Fruit fly (Drosophila melanogaster): Measurements from ENCODE around the gene GlcAT-S.
A peak's percentile ranks its signal among the peaks of the same experiment; 100 is the strongest.

Gene GlcAT-S

DNA sequence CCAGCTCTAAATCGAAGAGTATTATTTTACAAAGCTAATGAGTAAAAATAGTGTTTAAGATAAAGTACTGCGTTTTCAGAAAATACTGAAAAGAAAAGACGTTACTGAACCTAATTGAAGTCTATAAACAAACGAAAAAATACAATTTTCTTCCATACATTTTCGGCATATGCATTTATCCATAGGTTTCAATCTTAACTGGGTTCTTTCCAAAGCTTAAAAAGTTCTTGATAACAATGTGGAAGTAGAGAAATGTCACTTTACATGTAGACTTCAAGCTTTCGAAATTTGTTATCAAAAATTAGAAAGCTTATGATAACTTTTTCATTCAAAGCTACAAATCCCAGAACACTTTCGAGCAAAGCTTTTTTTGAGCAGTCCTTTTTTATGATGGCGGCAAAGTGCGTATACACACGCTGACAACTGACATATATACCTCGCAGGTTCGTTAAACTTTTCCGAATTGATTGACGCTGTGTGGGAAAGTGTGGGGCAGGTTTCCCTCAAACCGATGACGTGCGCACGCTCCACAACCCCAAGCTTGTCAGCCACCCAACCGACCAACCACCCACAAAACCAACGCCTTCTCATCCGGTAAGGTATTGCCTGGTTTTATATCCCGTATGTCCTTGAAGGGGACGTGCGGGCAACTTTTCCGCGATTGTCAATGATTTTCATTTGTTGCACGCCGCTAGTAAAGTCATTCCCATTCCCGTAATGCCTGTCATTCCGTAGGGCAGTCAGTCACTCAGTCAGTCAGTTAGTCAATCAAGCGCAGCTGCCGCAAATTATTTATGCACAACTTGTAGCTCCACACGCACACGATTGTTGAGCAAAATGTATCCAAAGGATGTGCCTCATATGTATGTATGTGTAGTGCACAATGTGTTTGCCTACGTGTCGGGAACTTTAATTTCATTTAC, 41.3 kb downstream of the GlcAT-S start (continued):
- TF ChIP-seq seq (GFP tag; IDR thresholded peaks at IDR 0.05): no peak
- TF ChIP-seq Dref (GFP tag; IDR thresholded peaks at IDR 0.05): peak; percentile 39; the same call in 1 of the 2 replicates
- no peak for TF ChIP-seq zen (tag; optimal IDR thresholded peaks at IDR 0.05)
- no peak for TF ChIP-seq D19A (tag; optimal IDR thresholded peaks at IDR 0.05)
- no peak for TF ChIP-seq maf-S (GFP tag; optimal IDR thresholded peaks at IDR 0.05)
- TF ChIP-seq ewg (GFP tag; optimal IDR thresholded peaks at IDR 0.05): peak; percentile 74
- peak; percentile 88 for TF ChIP-seq scrt (GFP tag; optimal IDR thresholded peaks at IDR 0.05)
- TF ChIP-seq pzg (GFP tag; optimal IDR thresholded peaks at IDR 0.05): peak; percentile 20
- peak; percentile 18 for TF ChIP-seq pita (GFP tag; optimal IDR thresholded peaks at IDR 0.05)
- TF ChIP-seq z (GFP tag; IDR thresholded peaks at IDR 0.05): no peak; the same call in 2 of the 3 replicates
- TF ChIP-seq CG8281 (tag; optimal IDR thresholded peaks at IDR 0.05): peak; percentile 93
- 0 out of 2 replicates have a peak, but pooled peaks have one; percentile 16 for TF ChIP-seq E2f2 (GFP tag; IDR thresholded peaks at IDR 0.05)
- peak; percentile 57; the same call in 1 of the 2 replicates for TF ChIP-seq onecut (GFP tag; IDR thresholded peaks at IDR 0.05)
- no peak for TF ChIP-seq sna (GFP tag; IDR thresholded peaks at IDR 0.05; ENCODE audit: partially characterized antibody)
- TF ChIP-seq Fer1 (GFP tag; optimal IDR thresholded peaks at IDR 0.05): no peak
- no peak for TF ChIP-seq vfl (GFP tag; optimal IDR thresholded peaks at IDR 0.05)
- TF ChIP-seq CG32532 (GFP tag; IDR thresholded peaks at IDR 0.05): 0 out of 2 replicates have a peak, but pooled peaks have one; percentile 9
- TF ChIP-seq Dp (GFP tag; optimal IDR thresholded peaks at IDR 0.05): peak; percentile 5

DNA sequence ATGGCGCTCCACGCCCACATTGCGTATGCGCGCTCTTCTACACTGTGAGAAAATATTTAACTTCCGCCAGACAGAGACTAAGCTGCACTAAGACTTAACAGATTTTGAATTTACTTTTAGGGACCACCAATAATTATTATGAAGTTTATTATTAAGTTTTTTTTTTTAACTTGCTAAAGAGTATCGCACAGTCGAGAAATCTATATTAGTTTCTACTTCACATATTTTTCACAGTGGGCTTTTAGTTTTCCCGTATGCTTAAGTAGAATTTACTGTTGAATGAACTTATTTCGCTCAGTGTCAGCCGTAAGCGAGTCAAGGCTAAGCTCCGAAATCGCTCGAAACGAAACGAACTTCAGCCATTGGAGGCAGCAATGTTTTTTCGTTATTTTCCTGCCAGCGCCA, 44.2 kb downstream of the GlcAT-S start:
- TF ChIP-seq Hr3 (GFP tag; optimal IDR thresholded peaks at IDR 0.05) (peak; percentile 71), Fer2 (tag; optimal IDR thresholded peaks at IDR 0.05) (peak; percentile 45), az2 (GFP tag; optimal IDR thresholded peaks at IDR 0.05) (peak; percentile 23), twi (tag; optimal IDR thresholded peaks at IDR 0.05) (no peak), bcd (GFP tag; optimal IDR thresholded peaks at IDR 0.05) (peak; percentile 80), Atf3 (GFP tag; optimal IDR thresholded peaks at IDR 0.05) (peak; percentile 64), tio (GFP tag; optimal IDR thresholded peaks at IDR 0.05) (peak; percentile 52), CG12769 (tag; optimal IDR thresholded peaks at IDR 0.05) (no peak), insv (GFP tag; optimal IDR thresholded peaks at IDR 0.05) (peak in 1 of 2 experiments; percentile 20), CG1832 (GFP tag; optimal IDR thresholded peaks at IDR 0.05) (no peak), hkb (optimal IDR thresholded peaks at IDR 0.05) (no peak), hkb (GFP tag; IDR thresholded peaks at IDR 0.05) (peak; percentile 83), caup (GFP tag; optimal IDR thresholded peaks at IDR 0.05; ENCODE audit: severe bottlenecking) (peak; percentile 85), CG8281 (tag; optimal IDR thresholded peaks at IDR 0.05) (peak; percentile 52), CG7963 (GFP tag; IDR thresholded peaks at IDR 0.05; ENCODE audit: partially characterized antibody) (no peak), grau (tag; optimal IDR thresholded peaks at IDR 0.05) (peak; percentile 79), CG4360 (GFP tag; IDR thresholded peaks at IDR 0.05) (no peak), tll (GFP tag; optimal IDR thresholded peaks at IDR 0.05) (no peak), CG11456 (GFP tag; IDR thresholded peaks at IDR 0.05) (peak; percentile 61; the same call in 1 of the 3 replicates), CG12071 (GFP tag; optimal IDR thresholded peaks at IDR 0.05) (peak; percentile 54), YL-1 (GFP tag; optimal IDR thresholded peaks at IDR 0.05) (peak; percentile 12), Abd-B (GFP tag; optimal IDR thresholded peaks at IDR 0.05) (peak; percentile 45), gsb (GFP tag; IDR thresholded peaks at IDR 0.05) (peak; percentile 52; the same call in 1 of the 2 replicates), Hr78 (GFP tag; optimal IDR thresholded peaks at IDR 0.05) (no peak), zfh2 (GFP tag; optimal IDR thresholded peaks at IDR 0.05) (peak; percentile 68), Atf6 (GFP tag; IDR thresholded peaks at IDR 0.05) (peak; percentile 83), maf-S (GFP tag; optimal IDR thresholded peaks at IDR 0.05) (peak; percentile 26), CG4854 (GFP tag; optimal IDR thresholded peaks at IDR 0.05) (no peak), pho (GFP tag; optimal IDR thresholded peaks at IDR 0.05) (peak; percentile 79), Bdp1 (GFP tag; optimal IDR thresholded peaks at IDR 0.05) (peak; percentile 57), CG10147 (GFP tag; optimal IDR thresholded peaks at IDR 0.05) (peak; percentile 88)

Measured in whole organism, embryonic.